Fruit fly (Drosophila melanogaster): ENCODE data around the gene CG45071.
A peak's percentile ranks its signal among the peaks of the same experiment; 100 is the strongest.

CG45071 gene

DNA sequence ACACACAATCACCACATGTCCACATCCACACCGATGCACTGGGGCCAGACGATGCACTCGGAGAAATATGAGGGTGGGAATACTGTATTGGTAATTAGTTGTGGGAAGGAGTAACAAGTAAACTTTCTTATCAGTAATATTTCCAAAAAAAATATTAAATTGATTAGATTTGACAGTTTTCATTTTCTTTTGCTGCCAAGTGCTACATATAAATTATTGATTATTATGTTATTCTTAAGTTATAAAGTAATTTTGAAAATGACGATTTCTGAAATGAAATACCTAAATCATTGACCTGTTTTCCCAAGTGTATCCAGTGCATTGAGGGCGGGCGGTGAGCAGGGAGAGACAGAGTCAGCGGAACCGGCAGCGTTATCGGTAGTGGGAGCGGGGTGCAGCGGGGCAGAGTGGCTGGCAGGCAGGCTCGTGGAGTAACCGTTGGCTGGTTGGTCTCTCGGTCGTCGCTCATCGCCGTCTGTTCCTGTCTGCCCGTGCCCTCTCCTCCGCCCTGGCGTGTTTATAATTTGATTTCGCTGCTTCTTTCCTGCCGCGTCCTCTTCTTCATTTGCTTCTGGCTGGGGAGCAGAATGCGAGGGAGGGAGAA lies 2.2 kb downstream of the CG45071 start (continued):
- no peak for TF ChIP-seq sc (optimal IDR thresholded peaks at IDR 0.05)
- TF ChIP-seq sc (GFP tag; optimal IDR thresholded peaks at IDR 0.05) = peak; percentile 45
- no peak for TF ChIP-seq Sry-δ (GFP tag; optimal IDR thresholded peaks at IDR 0.05)
- TF ChIP-seq pros (GFP tag; optimal IDR thresholded peaks at IDR 0.05) = no peak
- TF ChIP-seq CG8359 (GFP tag; optimal IDR thresholded peaks at IDR 0.05; ENCODE audit: borderline replicate concordance) = peak; percentile 3
- peak; percentile 63 for TF ChIP-seq Oli (tag; optimal IDR thresholded peaks at IDR 0.05)
- TF ChIP-seq Doc2 (GFP tag; IDR thresholded peaks at IDR 0.05) = no peak
- no peak for TF ChIP-seq hb (GFP tag; IDR thresholded peaks at IDR 0.05; ENCODE audit: partially characterized antibody)
- no peak for TF ChIP-seq HLH54F (GFP tag; optimal IDR thresholded peaks at IDR 0.05)
- peak; percentile 89 for TF ChIP-seq nom (GFP tag; optimal IDR thresholded peaks at IDR 0.05)
- peak; percentile 94 for TF ChIP-seq corto (GFP tag; optimal IDR thresholded peaks at IDR 0.05)
- TF ChIP-seq tgo (GFP tag; IDR thresholded peaks at IDR 0.05) = peak; percentile 33; the same call in 1 of the 3 replicates
- TF ChIP-seq bab2 (GFP tag; optimal IDR thresholded peaks at IDR 0.05) = peak; percentile 37
- no peak for TF ChIP-seq Sry-β (GFP tag; optimal IDR thresholded peaks at IDR 0.05)
- no peak for TF ChIP-seq peb (GFP tag; IDR thresholded peaks at IDR 0.05)
- TF ChIP-seq Lim3 (GFP tag; IDR thresholded peaks at IDR 0.05) = no peak
- TF ChIP-seq ham (GFP tag; IDR thresholded peaks at IDR 0.05) = no peak
- no peak for TF ChIP-seq CG43689 (GFP tag; IDR thresholded peaks at IDR 0.05)
- no peak for TF ChIP-seq br (optimal IDR thresholded peaks at IDR 0.05)
- TF ChIP-seq CG9727 (GFP tag; optimal IDR thresholded peaks at IDR 0.05) = peak; percentile 82
- TF ChIP-seq CG15269 (tag; optimal IDR thresholded peaks at IDR 0.05) = no peak
- peak; percentile 40 for TF ChIP-seq NfI (GFP tag; optimal IDR thresholded peaks at IDR 0.05)
- TF ChIP-seq ssp (GFP tag; IDR thresholded peaks at IDR 0.05) = 0 out of 2 replicates have a peak, but pooled peaks have one; percentile 16
- no peak for TF ChIP-seq CG2120 (GFP tag; optimal IDR thresholded peaks at IDR 0.05)
- peak; percentile 36 for TF ChIP-seq lmd (GFP tag; IDR thresholded peaks at IDR 0.05)
- no peak for TF ChIP-seq CG13123 (GFP tag; optimal IDR thresholded peaks at IDR 0.05)
- no peak for TF ChIP-seq mld (GFP tag; IDR thresholded peaks at IDR 0.05; ENCODE audit: partially characterized antibody)
- TF ChIP-seq zfh2 (GFP tag; optimal IDR thresholded peaks at IDR 0.05) = no peak
- no peak for TF ChIP-seq CG8765 (GFP tag; IDR thresholded peaks at IDR 0.05)
- TF ChIP-seq CG16813 (GFP tag; IDR thresholded peaks at IDR 0.05; ENCODE audit: partially characterized antibody) = no peak
- TF ChIP-seq CG18476 (GFP tag; optimal IDR thresholded peaks at IDR 0.05) = peak; percentile 11
- no peak for TF ChIP-seq chm (GFP tag; IDR thresholded peaks at IDR 0.05)
- no peak for TF ChIP-seq CG14860 (GFP tag; IDR thresholded peaks at IDR 0.05; ENCODE audit: partially characterized antibody)
- TF ChIP-seq fd102C (GFP tag; optimal IDR thresholded peaks at IDR 0.05) = no peak
- no peak for TF ChIP-seq CG17186 (GFP tag; optimal IDR thresholded peaks at IDR 0.05)
- no peak for TF ChIP-seq Fer2 (tag; optimal IDR thresholded peaks at IDR 0.05)
- no peak for TF ChIP-seq CG11696 (GFP tag; IDR thresholded peaks at IDR 0.05)
- TF ChIP-seq CG14710 (tag; optimal IDR thresholded peaks at IDR 0.05) = peak; percentile 74
- TF ChIP-seq Ptx1 (GFP tag; IDR thresholded peaks at IDR 0.05) = peak; percentile 45; the same call in 1 of the 2 replicates
- TF ChIP-seq D19A (tag; optimal IDR thresholded peaks at IDR 0.05) = peak; percentile 62
- TF ChIP-seq ttk (GFP tag; IDR thresholded peaks at IDR 0.05) = no peak
- no peak for TF ChIP-seq CG11456 (GFP tag; IDR thresholded peaks at IDR 0.05)
- TF ChIP-seq emc (GFP tag; optimal IDR thresholded peaks at IDR 0.05) = no peak
- TF ChIP-seq CG18619 (GFP tag; optimal IDR thresholded peaks at IDR 0.05) = peak; percentile 20
- TF ChIP-seq D19B (GFP tag; optimal IDR thresholded peaks at IDR 0.05) = no peak
- TF ChIP-seq bsh (GFP tag; optimal IDR thresholded peaks at IDR 0.05) = peak; percentile 60 to 92
- no peak for TF ChIP-seq Hr39 (optimal IDR thresholded peaks at IDR 0.05)
- TF ChIP-seq tll (GFP tag; optimal IDR thresholded peaks at IDR 0.05) = no peak
- peak; percentile 19 for TF ChIP-seq ind (GFP tag; optimal IDR thresholded peaks at IDR 0.05)
- TF ChIP-seq Dek (tag; optimal IDR thresholded peaks at IDR 0.05) = no peak
- no peak for TF ChIP-seq cwo (GFP tag; optimal IDR thresholded peaks at IDR 0.05)

All from whole organism, embryonic.